Fruit fly (Drosophila melanogaster): ENCODE measurements around the gene Ipo9.

DNA sequence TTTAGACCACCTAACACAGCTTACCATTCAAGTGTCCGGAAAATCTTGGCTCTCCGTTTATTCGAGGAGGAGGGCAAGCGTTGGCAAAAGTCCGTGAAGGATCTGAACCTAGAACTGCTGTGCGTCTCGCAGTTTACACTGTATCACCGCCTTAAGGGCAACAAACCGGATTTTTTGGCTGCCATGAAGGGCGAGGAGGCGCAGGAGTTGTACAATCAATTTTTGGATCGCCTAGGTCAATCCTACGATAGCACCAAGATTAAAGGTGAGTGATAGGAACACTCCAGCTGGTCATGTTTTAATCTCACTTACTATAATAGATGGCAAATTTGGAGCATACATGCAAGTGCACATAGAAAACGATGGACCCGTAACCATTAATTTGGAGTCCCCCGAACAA lies 18.0 kb downstream of the Ipo9 start:
- no peak for TF ChIP-seq usp (GFP tag; optimal IDR thresholded peaks at IDR 0.05)
- no peak for TF ChIP-seq psq (GFP tag; optimal IDR thresholded peaks at IDR 0.05)
- no peak for TF ChIP-seq h (GFP tag; optimal IDR thresholded peaks at IDR 0.05)
- no peak for TF ChIP-seq ey (GFP tag; optimal IDR thresholded peaks at IDR 0.05)
- TF ChIP-seq Hr83 (GFP tag; optimal IDR thresholded peaks at IDR 0.05; ENCODE audit: poor library complexity, severe bottlenecking), result no peak
- TF ChIP-seq pan (optimal IDR thresholded peaks at IDR 0.05), result no peak
- TF ChIP-seq Dfd (GFP tag; optimal IDR thresholded peaks at IDR 0.05), result no peak
- TF ChIP-seq CG9705 (GFP tag; optimal IDR thresholded peaks at IDR 0.05), result no peak
- TF ChIP-seq dmrt93B (GFP tag; optimal IDR thresholded peaks at IDR 0.05), result no peak
